Fruit fly (Drosophila melanogaster) whole organism: ENCODE data around the gene Clic.

Experiments used
- CG8478 ChIP-seq: fragments of >200 bp; optimal IDR thresholded peaks from 2 replicates; lab custom pipeline; 2018; ENCODE audit warnings: inconsistent platforms
- usp ChIP-seq: fragments of >200 bp; optimal IDR thresholded peaks from 2 replicates; lab custom pipeline; 2017; ENCODE audit warnings: missing biosample characterization, missing genetic modification characterization, mixed read lengths

dm6 chrX:13830029-13830428 is 7.9 kb upstream of the Clic start, which contains the start of gene jub:
- TF ChIP-seq CG8478 (lab: Kevin White, UChicago) (no peak), usp (no peak)
